Worm (Caenorhabditis elegans): ENCODE data around the gene skr-12.

The skr-12 gene

DNA sequence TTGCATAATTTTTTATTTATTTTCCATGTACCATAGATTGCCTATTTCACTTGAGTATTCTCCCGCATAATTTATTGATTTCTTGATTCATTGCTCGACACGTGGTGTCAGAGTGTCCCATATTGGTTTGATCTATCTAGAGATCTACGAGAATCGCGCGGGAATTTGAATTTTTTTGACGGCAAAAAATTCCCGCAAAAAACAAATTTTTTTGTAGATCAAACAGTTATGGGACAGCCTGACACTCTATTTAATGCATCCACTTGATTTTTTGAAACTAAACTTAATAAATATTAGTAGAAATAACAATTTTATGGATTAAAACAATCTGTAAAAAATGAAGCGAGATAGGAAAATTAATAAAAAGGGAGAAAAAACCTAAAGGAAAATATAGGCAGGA, 41.1 kb upstream of the skr-12 start (continued):
- TF ChIP-seq F39B2.1 (GFP tag; IDR thresholded peaks at IDR 0.05) (no peak), ztf-25 (GFP tag; IDR thresholded peaks at IDR 0.05) (no peak), snpc-1.1 (tag; optimal IDR thresholded peaks at IDR 0.05; ENCODE audit: insufficient read depth) (no peak), chd-7 (tag; optimal IDR thresholded peaks at IDR 0.05) (no peak), efl-1 (GFP tag; optimal IDR thresholded peaks at IDR 0.05) (peak; percentile 68), rec-8 (tag; optimal IDR thresholded peaks at IDR 0.05) (no peak), lin-26 (GFP tag; IDR thresholded peaks at IDR 0.05) (no peak), ceh-79 (tag; optimal IDR thresholded peaks at IDR 0.05) (no peak), mcd-1 (GFP tag; IDR thresholded peaks at IDR 0.05) (no peak), ztf-3 (GFP tag; optimal IDR thresholded peaks at IDR 0.05) (no peak), lsy-27 (tag; optimal IDR thresholded peaks at IDR 0.05; ENCODE audit: borderline replicate concordance, insufficient read depth) (no peak), ZK185.1 (tag; optimal IDR thresholded peaks at IDR 0.05; ENCODE audit: poor library complexity, severe bottlenecking) (no peak), hlh-12 (tag; optimal IDR thresholded peaks at IDR 0.05) (no peak), Y56A3A.18 (GFP tag; IDR thresholded peaks at IDR 0.05) (no peak), Y67H2A.10 (GFP tag; conservative IDR thresholded peaks at IDR 0.05) (no peak), snpc-3.4 (tag; optimal IDR thresholded peaks at IDR 0.05) (no peak), B0261.1 (tag; optimal IDR thresholded peaks at IDR 0.05) (no peak), attf-5 (GFP tag; optimal IDR thresholded peaks at IDR 0.05) (no peak), attf-6 (GFP tag; IDR thresholded peaks at IDR 0.05) (peak; percentile 78; the same call in 1 of the 2 replicates), K11D2.4 (GFP tag; IDR thresholded peaks at IDR 0.05) (no peak), let-607 (tag; optimal IDR thresholded peaks at IDR 0.05) (no peak), hsf-1 (GFP tag; IDR thresholded peaks at IDR 0.05) (no peak), xnd-1 (tag; optimal IDR thresholded peaks at IDR 0.05) (peak; percentile 56), hmg-20 (GFP tag; IDR thresholded peaks at IDR 0.05) (no peak), cebp-1 (GFP tag; IDR thresholded peaks at IDR 0.05) (no peak), cebp-1 (tag; optimal IDR thresholded peaks at IDR 0.05) (no peak), K12H6.12 (tag; optimal IDR thresholded peaks at IDR 0.05) (no peak), dpl-1 (GFP tag; optimal IDR thresholded peaks at IDR 0.05) (no peak), Y79H2A.3 (GFP tag; conservative IDR thresholded peaks at IDR 0.05) (0 out of 2 replicates have a peak, but pooled peaks have one; percentile 46), madf-6 (GFP tag; IDR thresholded peaks at IDR 0.05) (peak; percentile 74), mes-4 (tag; optimal IDR thresholded peaks at IDR 0.05) (no peak), madf-8 (GFP tag; conservative IDR thresholded peaks at IDR 0.05) (peak; percentile 61)

DNA sequence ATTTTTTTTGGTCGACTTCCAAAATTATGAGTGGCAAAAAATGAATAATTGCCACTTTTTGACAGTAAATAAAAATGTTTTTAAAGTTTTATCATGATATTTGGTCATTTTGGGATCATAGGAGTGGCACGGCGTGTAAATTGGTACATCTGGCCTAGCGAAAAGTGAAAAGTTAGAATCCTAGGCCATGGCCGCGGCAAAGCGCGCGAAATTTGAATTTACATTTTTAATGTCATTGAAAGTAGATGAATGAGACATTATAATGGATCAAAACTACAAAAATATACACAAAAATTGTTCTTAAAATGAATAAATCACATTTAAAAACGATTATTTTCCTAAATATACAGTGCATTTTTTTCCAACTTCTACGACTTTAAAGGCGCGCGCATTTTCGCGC, 40.6 kb upstream of the skr-12 start:
- TF ChIP-seq Y95B8A.8 (GFP tag; IDR thresholded peaks at IDR 0.05): no peak
- TF ChIP-seq nhr-120 (GFP tag; IDR thresholded peaks at IDR 0.05): no peak
- TF ChIP-seq sptf-2 (GFP tag; optimal IDR thresholded peaks at IDR 0.05): no peak
- no peak for TF ChIP-seq somi-1 (GFP tag; optimal IDR thresholded peaks at IDR 0.05)
- TF ChIP-seq snpc-1.3 (tag; optimal IDR thresholded peaks at IDR 0.05; ENCODE audit: insufficient read depth): no peak
- no peak for TF ChIP-seq ekl-4 (GFP tag; IDR thresholded peaks at IDR 0.05)
- no peak for TF ChIP-seq ama-1 (optimal IDR thresholded peaks at IDR 0.05)
- TF ChIP-seq ama-1 (GFP tag; optimal IDR thresholded peaks at IDR 0.05): no peak
- TF ChIP-seq egl-18 (GFP tag; IDR thresholded peaks at IDR 0.05): no peak
- no peak for TF ChIP-seq hmg-20 (GFP tag; IDR thresholded peaks at IDR 0.05)
- no peak for TF ChIP-seq rpc-1 (optimal IDR thresholded peaks at IDR 0.05)
- no peak for TF ChIP-seq rpc-1 (tag; optimal IDR thresholded peaks at IDR 0.05)
- TF ChIP-seq F37B4.10 (GFP tag; IDR thresholded peaks at IDR 0.05): no peak
- TF ChIP-seq T07F8.4 (tag; optimal IDR thresholded peaks at IDR 0.05): no peak
- no peak for TF ChIP-seq B0019.2 (GFP tag; conservative IDR thresholded peaks at IDR 0.05)
- TF ChIP-seq ceh-100 (GFP tag; IDR thresholded peaks at IDR 0.05): no peak
- TF ChIP-seq lin-40 (tag; optimal IDR thresholded peaks at IDR 0.05): no peak
- TF ChIP-seq ceh-79 (tag; optimal IDR thresholded peaks at IDR 0.05): no peak
- no peak for TF ChIP-seq nhr-27 (tag; optimal IDR thresholded peaks at IDR 0.05)
- no peak for TF ChIP-seq unc-62 (GFP tag; optimal IDR thresholded peaks at IDR 0.05)
- no peak for TF ChIP-seq C17E4.6 (GFP tag; IDR thresholded peaks at IDR 0.05)

Data from whole organism, young adult.